Worm (Caenorhabditis elegans) whole organism, L2 larva: ENCODE measurements around the gene W03G11.3.

Source experiments
- C34F6.9 ChIP-seq: fragments of 150-350 bp; optimal IDR thresholded peaks from 2 replicates; lab custom pipeline; 2014; ENCODE audit warnings: missing biosample characterization, missing genetic modification characterization
- R02D3.7 ChIP-seq: fragments of 150-350 bp; optimal IDR thresholded peaks from 2 replicates; lab custom pipeline; 2014; ENCODE audit warnings: missing biosample characterization, missing genetic modification characterization
- ZK546.5 ChIP-seq: sonication (generic microtip); optimal IDR thresholded peaks from 2 replicates; lab custom pipeline; 2017; ENCODE audit warnings: missing biosample characterization, missing genetic modification characterization
- alr-1 ChIP-seq: fragments of 150-350 bp; optimal IDR thresholded peaks from 2 replicates; lab custom pipeline; 2014; ENCODE audit warnings: missing biosample characterization, missing genetic modification characterization
- ama-1 ChIP-seq: fragments of 150-350 bp; optimal IDR thresholded peaks from 2 replicates; lab custom pipeline; 2018; ENCODE audit warnings: inconsistent platforms
- blmp-1 ChIP-seq: sonication (generic microtip); optimal IDR thresholded peaks from 2 replicates; lab custom pipeline; 2017; ENCODE audit warnings: missing genetic modification characterization, mild to moderate bottlenecking, missing compliant biosample characterization, antibody characterized with exemption, moderate library complexity; ENCODE audit not compliant: insufficient read depth
- ceh-16 ChIP-seq: fragments of 150-350 bp; optimal IDR thresholded peaks from 2 replicates; lab custom pipeline; 2014; ENCODE audit warnings: missing biosample characterization, missing genetic modification characterization
- ceh-82 ChIP-seq: fragments of 150-350 bp; optimal IDR thresholded peaks from 2 replicates; lab custom pipeline; 2014; ENCODE audit warnings: missing biosample characterization, missing genetic modification characterization
- crh-2 ChIP-seq: sonication (generic microtip); optimal IDR thresholded peaks from 2 replicates; lab custom pipeline; 2017; ENCODE audit warnings: missing biosample characterization, missing genetic modification characterization
- egl-27 ChIP-seq: sonication (generic microtip); optimal IDR thresholded peaks from 3 replicates; lab custom pipeline; 2017; ENCODE audit warnings: missing biosample characterization, missing genetic modification reagents, missing genetic modification characterization
- elt-1 ChIP-seq: fragments of 150-350 bp; optimal IDR thresholded peaks from 2 replicates; lab custom pipeline; 2014; ENCODE audit warnings: missing biosample characterization, missing genetic modification characterization
- elt-3 ChIP-seq: sonication (generic microtip); optimal IDR thresholded peaks from 2 replicates; lab custom pipeline; 2017; ENCODE audit warnings: missing biosample characterization, missing genetic modification characterization
- fos-1 ChIP-seq: fragments of 150-350 bp; optimal IDR thresholded peaks from 2 replicates; lab custom pipeline; 2014; ENCODE audit warnings: missing biosample characterization, missing genetic modification characterization
- gmeb-1 ChIP-seq: fragments of 150-350 bp; optimal IDR thresholded peaks from 2 replicates; lab custom pipeline; 2014; ENCODE audit warnings: missing biosample characterization, missing genetic modification characterization
- lin-11 ChIP-seq: fragments of 150-350 bp; sonication (generic microtip); optimal IDR thresholded peaks from 2 replicates; lab custom pipeline; 2014; ENCODE audit warnings: missing biosample characterization, missing genetic modification characterization, inconsistent platforms, mixed read lengths
- lin-39 ChIP-seq: fragments of 150-350 bp; optimal IDR thresholded peaks from 2 replicates; lab custom pipeline; 2014; ENCODE audit warnings: missing biosample characterization, missing genetic modification reagents, missing genetic modification characterization
- mab-5 ChIP-seq: fragments of 150-350 bp; optimal IDR thresholded peaks from 2 replicates; lab custom pipeline; 2014; ENCODE audit warnings: missing biosample characterization, missing genetic modification characterization
- mbf-1 ChIP-seq: sonication (generic microtip); optimal IDR thresholded peaks from 2 replicates; lab custom pipeline; 2017; ENCODE audit warnings: missing biosample characterization, missing genetic modification characterization
- mdl-1 ChIP-seq, 2 experiments: fragments of 150-350 bp in 1 of 2; sonication (generic microtip) in 1 of 2; optimal IDR thresholded peaks; 2 replicates each; lab custom pipeline; 2017; ENCODE audit warnings: missing biosample characterization in 2 of 2, missing genetic modification characterization in 2 of 2
- nhr-11 ChIP-seq: fragments of 150-350 bp; optimal IDR thresholded peaks from 2 replicates; lab custom pipeline; 2014; ENCODE audit warnings: missing biosample characterization, missing genetic modification characterization
- nhr-21 ChIP-seq: fragments of 150-350 bp; optimal IDR thresholded peaks from 2 replicates; lab custom pipeline; 2014; ENCODE audit warnings: missing biosample characterization, missing genetic modification characterization
- nhr-237 ChIP-seq: fragments of 150-350 bp; optimal IDR thresholded peaks from 2 replicates; lab custom pipeline; 2014; ENCODE audit warnings: missing biosample characterization, missing genetic modification characterization
- nhr-25 ChIP-seq: fragments of 150-350 bp; sonication (generic microtip); optimal IDR thresholded peaks from 3 replicates; lab custom pipeline; 2014; ENCODE audit warnings: missing biosample characterization, missing genetic modification characterization
- nhr-6 ChIP-seq: fragments of 150-350 bp; optimal IDR thresholded peaks from 2 replicates; lab custom pipeline; 2014; ENCODE audit warnings: missing biosample characterization, missing genetic modification characterization
- sem-4 ChIP-seq: fragments of 150-350 bp; optimal IDR thresholded peaks from 2 replicates; lab custom pipeline; 2014; ENCODE audit warnings: missing biosample characterization, missing genetic modification reagents, missing genetic modification characterization
- skn-1 ChIP-seq: sonication (generic microtip); optimal IDR thresholded peaks from 2 replicates; lab custom pipeline; 2017; ENCODE audit warnings: missing biosample characterization, missing genetic modification characterization
- sma-3 ChIP-seq: sonication (generic microtip); optimal IDR thresholded peaks from 2 replicates; lab custom pipeline; 2016; ENCODE audit warnings: missing genetic modification reagents, missing genetic modification characterization, missing compliant biosample characterization
- sma-9 ChIP-seq, 2 experiments: fragments of 150-350 bp in 1 of 2; sonication (generic microtip) in 1 of 2; optimal IDR thresholded peaks; 2 replicates each; lab custom pipeline; 2014 to 2016; ENCODE audit warnings: missing genetic modification characterization in 2 of 2, mild to moderate bottlenecking in 1 of 2, missing biosample characterization in 1 of 2, missing compliant biosample characterization in 1 of 2, missing genetic modification reagents in 1 of 2, moderate library complexity in 1 of 2
- snpc-4 ChIP-seq: fragments of 150-350 bp; optimal IDR thresholded peaks from 2 replicates; lab custom pipeline; 2014; ENCODE audit warnings: missing biosample characterization, missing genetic modification characterization
- unc-55 ChIP-seq: fragments of 150-350 bp; sonication (generic microtip); optimal IDR thresholded peaks from 3 replicates; lab custom pipeline; 2014; ENCODE audit warnings: missing biosample characterization, missing genetic modification reagents, missing genetic modification characterization
- unc-62 ChIP-seq: fragments of 150-350 bp; optimal IDR thresholded peaks from 2 replicates; lab custom pipeline; 2014; ENCODE audit warnings: missing biosample characterization, missing genetic modification reagents, missing genetic modification characterization
- zag-1 ChIP-seq: fragments of 150-350 bp; optimal IDR thresholded peaks from 2 replicates; lab custom pipeline; 2014; ENCODE audit warnings: missing biosample characterization, missing genetic modification characterization
- ztf-1 ChIP-seq: fragments of 200-800 bp; sonication (Bioruptor generic); conservative IDR thresholded peaks from 2 replicates; pipeline ENCODE4 v1.3.6; 2022; ENCODE audit warnings: missing genetic modification characterization, missing compliant biosample characterization
- ztf-11 ChIP-seq: sonication (generic microtip); optimal IDR thresholded peaks from 2 replicates; lab custom pipeline; 2017; ENCODE audit warnings: missing biosample characterization, missing genetic modification characterization
- ztf-4 ChIP-seq: fragments of 150-350 bp; optimal IDR thresholded peaks from 2 replicates; lab custom pipeline; 2014; ENCODE audit warnings: missing biosample characterization, missing genetic modification characterization

W03G11.3 gene

DNA sequence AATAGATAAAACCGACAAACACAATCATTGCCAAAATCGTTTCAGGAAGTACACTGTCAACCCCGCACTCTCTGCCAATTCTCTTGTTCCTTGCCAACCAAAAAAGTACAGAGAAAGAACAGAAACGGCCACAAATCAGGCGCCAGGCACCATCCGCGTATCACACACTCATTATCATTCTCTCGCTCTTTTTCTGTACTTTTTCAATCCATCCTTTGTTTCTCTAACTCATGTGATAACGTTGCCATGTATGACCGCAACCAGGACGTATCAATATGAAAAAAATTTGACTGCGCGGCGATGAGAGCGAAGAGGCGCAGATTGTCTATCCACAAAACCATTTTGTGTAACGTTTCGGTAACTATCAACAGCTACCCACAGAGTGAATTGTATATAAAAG, 1.0 kb upstream of the W03G11.3 start, which contains the start of gene col-181:
col-181 (plus strand) TSS at position 301 of the 400 bp plus-strand sequence.
- TF ChIP-seq unc-55 (GFP tag; lab: Kevin White, UChicago) (no peak), snpc-4 (no peak), lin-11 (no peak), ama-1 (lab: Kevin White, UChicago) (no peak), sem-4 (tag; lab: Kevin White, UChicago) (no peak), nhr-6 (tag; lab: Kevin White, UChicago) (no peak), C34F6.9 (no peak), R02D3.7 (no peak), nhr-21 (tag; lab: Kevin White, UChicago) (no peak), elt-1 (no peak), mbf-1 (tag; lab: Kevin White, UChicago) (no peak), skn-1 (tag; lab: Kevin White, UChicago) (no peak), crh-2 (tag; lab: Kevin White, UChicago) (no peak), ZK546.5 (tag; lab: Kevin White, UChicago) (no peak), gmeb-1 (no peak), nhr-25 (tag; lab: Kevin White, UChicago) (no peak)
- TF ChIP-seq, all 48 proteins: peak for 0

ce11 chrX:12097995-12098394, 5.6 kb downstream of the W03G11.3 start:
- no peak for TF ChIP-seq egl-27 (tag; lab: Kevin White, UChicago)
- TF ChIP-seq nhr-25 (tag; lab: Kevin White, UChicago): no peak
- TF ChIP-seq, all 48 proteins: peak for 0

DNA sequence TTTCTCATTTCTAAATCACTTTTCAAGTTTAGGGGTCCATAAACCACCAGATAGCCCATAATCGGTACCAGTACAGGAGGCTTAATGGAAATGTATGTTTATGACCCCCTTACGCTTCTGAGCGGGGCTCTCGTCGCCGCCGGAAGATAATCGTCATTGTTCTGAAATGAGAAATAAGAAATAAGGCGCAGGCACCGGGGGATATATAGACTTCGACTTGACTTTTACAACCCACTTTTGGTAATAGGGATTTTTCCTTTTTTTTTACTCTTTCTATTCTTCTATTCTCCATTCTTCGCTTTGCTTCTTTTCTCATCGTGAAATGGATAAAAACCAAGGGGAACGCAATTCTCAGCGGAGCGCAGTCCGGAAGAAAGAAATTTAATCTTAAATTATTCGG, 8.4 kb downstream of the W03G11.3 start:
- TF ChIP-seq sma-9 (GFP tag; optimal IDR thresholded peaks at IDR 0.05; lab: Kevin White, UChicago) (no peak), sma-9 (tag; optimal IDR thresholded peaks at IDR 0.05; lab: Kevin White, UChicago) (no peak), R02D3.7 (no peak), mab-5 (no peak)

DNA sequence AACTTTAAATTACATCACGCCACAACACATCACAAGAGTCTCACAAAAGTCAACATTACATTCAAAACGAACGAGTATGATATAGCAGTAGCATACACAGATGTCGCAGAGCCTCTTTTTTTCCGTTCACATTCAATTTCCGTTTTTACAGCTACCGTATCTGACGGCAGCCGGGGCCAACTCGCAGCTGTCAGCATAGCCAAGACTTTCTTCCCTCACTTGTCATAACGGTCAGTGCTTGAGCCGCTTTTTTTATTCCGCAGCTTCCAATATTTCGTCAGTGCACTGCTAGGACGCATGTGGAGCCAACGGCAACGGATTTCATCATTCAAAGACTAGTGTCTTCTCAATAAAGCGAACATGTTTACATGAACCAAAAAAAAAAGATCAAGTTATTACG, 9.6 kb downstream of the W03G11.3 start:
- TF ChIP-seq unc-55 (GFP tag; lab: Kevin White, UChicago) (peak; percentile 21), nhr-25 (tag; lab: Kevin White, UChicago) (no peak)

- TF ChIP-seq nhr-11 (no peak), blmp-1 (tag; lab: Kevin White, UChicago) (no peak), elt-3 (tag; lab: Kevin White, UChicago) (no peak), sem-4 (tag; lab: Kevin White, UChicago) (no peak), fos-1 (no peak), C34F6.9 (no peak), ztf-4 (tag; lab: Kevin White, UChicago) (no peak), egl-27 (tag; lab: Kevin White, UChicago) (no peak), elt-1 (no peak), ama-1 (lab: Kevin White, UChicago) (no peak), mbf-1 (tag; lab: Kevin White, UChicago) (no peak), skn-1 (tag; lab: Kevin White, UChicago) (no peak), nhr-21 (tag; lab: Kevin White, UChicago) (no peak), ceh-82 (no peak), lin-39 (no peak), nhr-25 (tag; lab: Kevin White, UChicago) (no peak)
Measured at ce11 chrX:12093043-12093442, 10.6 kb downstream of the W03G11.3 start, which contains the start of gene W03G11.4. TSS of gene W03G11.4 (minus strand) at chrX:12093143.

- TF ChIP-seq mdl-1 (tag; optimal IDR thresholded peaks at IDR 0.05; lab: Kevin White, UChicago): no peak
- TF ChIP-seq zag-1 (tag; lab: Kevin White, UChicago): no peak
- no peak for TF ChIP-seq crh-2 (tag; lab: Kevin White, UChicago)
- no peak for TF ChIP-seq gmeb-1
- no peak for TF ChIP-seq sem-4 (tag; lab: Kevin White, UChicago)
- no peak for TF ChIP-seq unc-62 (GFP tag; lab: Kevin White, UChicago)
- no peak for TF ChIP-seq alr-1 (tag; lab: Kevin White, UChicago)
- no peak for TF ChIP-seq ztf-1 (GFP tag; lab: Robert Waterston, UW)
- TF ChIP-seq ceh-16 (tag; lab: Kevin White, UChicago): no peak
- no peak for TF ChIP-seq ZK546.5 (tag; lab: Kevin White, UChicago)
- TF ChIP-seq R02D3.7: no peak
- no peak for TF ChIP-seq ztf-11 (tag; lab: Kevin White, UChicago)
- no peak for TF ChIP-seq ama-1 (lab: Kevin White, UChicago)
- no peak for TF ChIP-seq blmp-1 (tag; lab: Kevin White, UChicago)
- TF ChIP-seq elt-3 (tag; lab: Kevin White, UChicago): no peak
- TF ChIP-seq ztf-4 (tag; lab: Kevin White, UChicago): no peak
- no peak for TF ChIP-seq lin-11
- TF ChIP-seq sma-3 (GFP tag; lab: Kevin White, UChicago): no peak
- TF ChIP-seq C34F6.9: no peak
- TF ChIP-seq nhr-237 (tag; lab: Kevin White, UChicago): no peak
Measured at ce11 chrX:12092621-12093020, 11.0 kb downstream of the W03G11.3 start.
